Fruit fly (Drosophila melanogaster): ENCODE results near the gene vri.

vri gene

DNA sequence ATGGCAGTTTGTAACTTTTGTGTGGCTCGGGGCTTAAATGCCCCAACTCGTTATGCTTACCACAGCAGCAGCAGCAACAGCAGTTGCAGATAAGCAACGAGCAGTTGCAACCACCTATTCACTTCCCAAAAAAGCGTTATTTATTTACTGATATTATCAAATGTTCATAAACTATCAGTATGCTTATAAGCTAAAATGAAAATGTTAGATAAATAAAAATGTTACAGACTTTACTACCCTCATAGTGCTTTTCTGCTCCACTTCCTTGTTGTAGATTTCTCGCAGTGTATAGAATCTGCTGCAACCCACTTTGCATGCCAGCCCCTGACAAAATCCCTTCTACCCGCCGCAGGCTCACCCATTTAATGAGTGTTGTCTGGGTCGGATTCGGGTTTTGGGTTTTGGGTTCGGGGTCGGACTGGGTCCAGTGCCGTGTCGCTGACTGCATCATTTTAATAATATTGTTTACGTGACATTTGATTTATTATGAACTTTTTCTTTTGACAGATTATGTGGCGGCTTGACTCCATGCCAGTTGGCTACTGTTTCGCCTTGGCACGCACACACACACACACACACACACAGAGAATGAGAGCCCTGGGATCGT lies 34.5 kb upstream of the vri start (continued):
- TF ChIP-seq CG2678 (tag; optimal IDR thresholded peaks at IDR 0.05) (peak; percentile 2), CG14710 (tag; optimal IDR thresholded peaks at IDR 0.05) (peak; percentile 15), CG10366 (GFP tag; IDR thresholded peaks at IDR 0.05) (no peak), D (optimal IDR thresholded peaks at IDR 0.05) (no peak), D (GFP tag; optimal IDR thresholded peaks at IDR 0.05) (peak; percentile 6), sima (GFP tag; optimal IDR thresholded peaks at IDR 0.05) (no peak), CG6813 (GFP tag; optimal IDR thresholded peaks at IDR 0.05) (no peak), CG34224 (GFP tag; IDR thresholded peaks at IDR 0.05; ENCODE audit: partially characterized antibody) (no peak), esg (GFP tag; conservative IDR thresholded peaks at IDR 0.05) (no peak), PHDP (tag; optimal IDR thresholded peaks at IDR 0.05) (no peak), Dref (GFP tag; IDR thresholded peaks at IDR 0.05) (no peak), Sin3A (optimal IDR thresholded peaks at IDR 0.05) (no peak), CG8359 (GFP tag; optimal IDR thresholded peaks at IDR 0.05; ENCODE audit: borderline replicate concordance) (peak; percentile 8), CoRest (tag; optimal IDR thresholded peaks at IDR 0.05) (no peak), sisA (GFP tag; IDR thresholded peaks at IDR 0.05) (no peak), B-H1 (GFP tag; IDR thresholded peaks at IDR 0.05) (no peak), CG15696 (tag; optimal IDR thresholded peaks at IDR 0.05) (no peak), CG10959 (GFP tag; IDR thresholded peaks at IDR 0.05) (no peak), vnd (GFP tag; IDR thresholded peaks at IDR 0.05; ENCODE audit: partially characterized antibody) (no peak), BEAF-32 (GFP tag; optimal IDR thresholded peaks at IDR 0.05) (no peak), CG11504 (tag; optimal IDR thresholded peaks at IDR 0.05) (peak; percentile 26), Trl (optimal IDR thresholded peaks at IDR 0.05) (no peak), Trl (GFP tag; optimal IDR thresholded peaks at IDR 0.05) (no peak), CG2199 (GFP tag; IDR thresholded peaks at IDR 0.05) (no peak), CG7839 (tag; optimal IDR thresholded peaks at IDR 0.05) (no peak), CG32767 (GFP tag; IDR thresholded peaks at IDR 0.05) (no peak), CG12744 (GFP tag; optimal IDR thresholded peaks at IDR 0.05) (no peak), Vsx1 (GFP tag; optimal IDR thresholded peaks at IDR 0.05) (no peak), gfzf (GFP tag; optimal IDR thresholded peaks at IDR 0.05) (no peak), ind (GFP tag; optimal IDR thresholded peaks at IDR 0.05) (no peak), CG10321 (GFP tag; IDR thresholded peaks at IDR 0.05) (no peak), gro (GFP tag; optimal IDR thresholded peaks at IDR 0.05) (no peak), CG1792 (GFP tag; optimal IDR thresholded peaks at IDR 0.05) (no peak), CG31365 (tag; optimal IDR thresholded peaks at IDR 0.05) (no peak), dmrt99B (tag; optimal IDR thresholded peaks at IDR 0.05) (peak; percentile 13), GATAe (GFP tag; conservative IDR thresholded peaks at IDR 0.05) (no peak), CG4820 (GFP tag; optimal IDR thresholded peaks at IDR 0.05) (no peak), gt (GFP tag; IDR thresholded peaks at IDR 0.05) (no peak), NfI (GFP tag; optimal IDR thresholded peaks at IDR 0.05) (no peak), cwo (GFP tag; optimal IDR thresholded peaks at IDR 0.05) (no peak), dysf (GFP tag; IDR thresholded peaks at IDR 0.05) (no peak), CG6854 (GFP tag; optimal IDR thresholded peaks at IDR 0.05) (no peak), trh (GFP tag; optimal IDR thresholded peaks at IDR 0.05) (no peak), CG16813 (GFP tag; IDR thresholded peaks at IDR 0.05; ENCODE audit: partially characterized antibody) (no peak), Hsf (GFP tag; optimal IDR thresholded peaks at IDR 0.05) (no peak), Blimp-1 (GFP tag; optimal IDR thresholded peaks at IDR 0.05) (peak; percentile 20), CG10431 (GFP tag; optimal IDR thresholded peaks at IDR 0.05) (no peak), mirr (GFP tag; optimal IDR thresholded peaks at IDR 0.05) (no peak), zf30C (GFP tag; optimal IDR thresholded peaks at IDR 0.05) (no peak), Atf6 (GFP tag; IDR thresholded peaks at IDR 0.05) (no peak), hbn (GFP tag; IDR thresholded peaks at IDR 0.05; ENCODE audit: partially characterized antibody) (no peak)

Measured in whole organism, embryonic.